Worm (Caenorhabditis elegans) whole organism, L3 larva: ENCODE data around the gene T09A5.4.

Source experiments
- ceh-28 ChIP-seq: fragments of 150-350 bp; optimal IDR thresholded peaks from 2 replicates; lab custom pipeline; 2014; ENCODE audit warnings: missing biosample characterization, missing genetic modification reagents, missing genetic modification characterization
- daf-12 ChIP-seq: fragments of 150-350 bp; optimal IDR thresholded peaks from 2 replicates; lab custom pipeline; 2014; ENCODE audit warnings: missing biosample characterization, missing genetic modification reagents, missing genetic modification characterization

DNA sequence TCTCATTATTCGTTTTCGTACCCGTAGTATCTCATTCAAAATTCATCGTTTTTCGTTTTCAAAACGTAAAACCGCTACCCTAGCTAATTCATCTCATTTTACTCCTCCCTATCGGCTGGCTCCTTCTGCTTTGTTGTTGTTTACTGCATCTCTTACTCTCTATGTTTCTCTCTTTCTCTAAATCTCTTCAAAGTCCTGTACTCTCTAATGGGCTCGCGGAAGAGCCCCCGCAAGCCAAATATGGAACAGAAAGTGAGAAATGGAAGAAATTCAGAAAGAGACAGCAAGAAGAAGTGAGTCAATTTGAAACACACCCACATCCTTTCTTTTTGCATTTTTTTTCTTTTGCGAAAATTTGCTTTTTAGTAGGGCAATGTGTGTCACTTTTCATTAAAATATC lies 7.3 kb upstream of the T09A5.4 start:
- no peak for TF ChIP-seq daf-12
- TF ChIP-seq ceh-28 = no peak
